Fruit fly (Drosophila melanogaster) whole organism: ENCODE measurements around the gene Coa8.

Source experiments
- CG8478 ChIP-seq: fragments of >200 bp; optimal IDR thresholded peaks from 2 replicates; lab custom pipeline; 2018; ENCODE audit warnings: inconsistent platforms
- Dll ChIP-seq: fragments of >200 bp; optimal IDR thresholded peaks from 2 replicates; lab custom pipeline; 2017
- EcR ChIP-seq, 2 experiments: fragments of >200 bp; optimal IDR thresholded peaks; 2 replicates each; lab custom pipeline; 2017; ENCODE audit warnings: missing biosample characterization in 2 of 2, missing genetic modification characterization in 2 of 2, missing genetic modification reagents in 2 of 2
- pan ChIP-seq: fragments of >200 bp; optimal IDR thresholded peaks from 2 replicates; lab custom pipeline; 2017
- psq ChIP-seq: fragments of >200 bp; optimal IDR thresholded peaks from 2 replicates; lab custom pipeline; 2017
- usp ChIP-seq: fragments of >200 bp; optimal IDR thresholded peaks from 2 replicates; lab custom pipeline; 2017; ENCODE audit warnings: missing biosample characterization, missing genetic modification characterization, mixed read lengths

DNA sequence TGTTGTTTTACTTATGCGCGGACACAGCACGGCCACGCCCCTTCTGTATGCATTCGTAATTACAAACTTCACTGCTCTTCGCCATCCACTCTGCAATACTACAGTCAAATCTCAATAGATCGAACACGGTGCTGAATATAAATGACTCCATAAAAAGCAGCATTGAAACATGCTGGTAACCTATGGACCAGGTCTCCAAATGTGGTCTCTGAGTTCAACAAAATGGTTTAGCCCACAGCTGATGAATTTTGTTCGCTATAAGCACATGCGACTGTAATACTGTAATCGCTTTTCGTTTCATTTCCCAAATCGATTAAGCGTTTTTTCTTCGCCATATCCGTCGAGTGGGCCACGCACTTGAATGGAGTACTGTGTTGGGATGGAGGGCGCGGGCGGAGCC is 17.3 kb downstream of the Coa8 start:
- TF ChIP-seq usp (no peak), EcR (GFP tag; optimal IDR thresholded peaks at IDR 0.05; lab: Kevin White, UChicago) (no peak), psq (lab: Kevin White, UChicago) (no peak), pan (lab: Kevin White, UChicago) (no peak), CG8478 (no peak), Dll (no peak)
